Fruit fly (Drosophila melanogaster) whole organism, embryonic: ENCODE measurements around the gene Ror.

Experiments used
- Abd-B ChIP-seq: fragments of 200-800 bp; sonication (Bioruptor generic); optimal IDR thresholded peaks from 2 replicates; lab custom pipeline; 2018; ENCODE audit warnings: missing biosample characterization, mild to moderate bottlenecking, missing genetic modification characterization, moderate library complexity
- Asciz ChIP-seq: fragments of 200-800 bp; sonication (Bioruptor generic); optimal IDR thresholded peaks from 2 replicates; lab custom pipeline; 2017; ENCODE audit warnings: missing biosample characterization, mild to moderate bottlenecking, missing genetic modification characterization, missing genetic modification reagents
- CG10209 ChIP-seq: fragments of 200-800 bp; sonication (Bioruptor generic); optimal IDR thresholded peaks from 3 replicates; lab custom pipeline; 2017; ENCODE audit warnings: missing biosample characterization, mild to moderate bottlenecking, missing genetic modification characterization, missing genetic modification reagents
- CG10366 ChIP-seq: fragments of 200-800 bp; sonication (Bioruptor generic); IDR thresholded peaks from 2 replicates; pipeline ENCODE4 v1.3.6; 2022; ENCODE audit warnings: missing biosample characterization, missing genetic modification characterization
- CG10654 ChIP-seq: fragments of 200-800 bp; sonication (Bioruptor generic); optimal IDR thresholded peaks from 2 replicates; lab custom pipeline; 2016; ENCODE audit warnings: missing biosample characterization, missing genetic modification characterization
- CG10979 ChIP-seq: fragments of 200-800 bp; sonication (Bioruptor generic); optimal IDR thresholded peaks from 2 replicates; lab custom pipeline; 2018; ENCODE audit warnings: missing biosample characterization, mild to moderate bottlenecking, missing genetic modification characterization, moderate library complexity
- CG11085 ChIP-seq: fragments of 200-800 bp; sonication (Bioruptor generic); IDR thresholded peaks from 2 replicates; pipeline ENCODE4 v1.3.6; 2022; ENCODE audit warnings: missing biosample characterization, missing genetic modification characterization
- CG15269 ChIP-seq: fragments of 200-800 bp; sonication (Bioruptor generic); optimal IDR thresholded peaks from 2 replicates; lab custom pipeline; 2018; ENCODE audit warnings: missing biosample characterization, mild to moderate bottlenecking, missing genetic modification characterization, moderate library complexity
- CG15514 ChIP-seq: fragments of 200-800 bp; sonication (Bioruptor generic); optimal IDR thresholded peaks from 3 replicates; lab custom pipeline; 2017; ENCODE audit warnings: missing biosample characterization, missing genetic modification characterization, mild to moderate bottlenecking, moderate library complexity, missing genetic modification reagents
- CG2129 ChIP-seq: fragments of 200-800 bp; sonication (Bioruptor generic); IDR thresholded peaks from 2 replicates; pipeline ENCODE4 v1.3.6; 2022; ENCODE audit warnings: missing biosample characterization, missing genetic modification characterization; ENCODE audit not compliant: partially characterized antibody
- CG2875 ChIP-seq: fragments of 200-800 bp; sonication (Bioruptor generic); optimal IDR thresholded peaks from 2 replicates; lab custom pipeline; 2017; ENCODE audit warnings: missing biosample characterization, mild to moderate bottlenecking, missing genetic modification characterization, missing genetic modification reagents
- CG31441 ChIP-seq: fragments of 200-800 bp; sonication (Bioruptor generic); IDR thresholded peaks from 2 replicates; pipeline ENCODE4 v1.3.6; 2022; ENCODE audit warnings: missing biosample characterization, missing genetic modification characterization
- CG34422 ChIP-seq: fragments of 200-800 bp; sonication (Bioruptor generic); IDR thresholded peaks from 3 replicates; pipeline ENCODE4 v1.3.6; 2022; ENCODE audit warnings: missing biosample characterization, missing genetic modification characterization
- CG4820 ChIP-seq: fragments of 200-800 bp; sonication (Bioruptor generic); optimal IDR thresholded peaks from 3 replicates; lab custom pipeline; 2016; ENCODE audit warnings: missing biosample characterization, missing genetic modification characterization
- CG6272 ChIP-seq: fragments of 200-800 bp; sonication (Bioruptor generic); IDR thresholded peaks from 2 replicates; pipeline ENCODE4 v1.3.6; 2022; ENCODE audit warnings: missing biosample characterization, missing genetic modification characterization
- CG7372 ChIP-seq: fragments of 200-800 bp; sonication (Bioruptor generic); IDR thresholded peaks from 2 replicates; pipeline ENCODE4 v1.3.6; 2022; ENCODE audit warnings: missing biosample characterization, missing genetic modification characterization
- CG9215 ChIP-seq: fragments of 200-800 bp; sonication (Bioruptor generic); IDR thresholded peaks from 2 replicates; pipeline ENCODE4 v1.3.6; 2022; ENCODE audit warnings: missing biosample characterization, missing genetic modification characterization
- Camta ChIP-seq: fragments of 200-800 bp; sonication (Bioruptor generic); optimal IDR thresholded peaks from 2 replicates; lab custom pipeline; 2016; ENCODE audit warnings: missing biosample characterization, missing genetic modification characterization
- Doc3 ChIP-seq: fragments of 200-800 bp; sonication (Bioruptor generic); IDR thresholded peaks from 3 replicates; pipeline ENCODE4 v1.3.6; 2022; ENCODE audit warnings: missing biosample characterization, missing genetic modification characterization; ENCODE audit not compliant: partially characterized antibody
- Fer1 ChIP-seq: fragments of 200-800 bp; sonication (Bioruptor generic); optimal IDR thresholded peaks from 2 replicates; lab custom pipeline; 2017; ENCODE audit warnings: missing biosample characterization, mild to moderate bottlenecking, missing genetic modification characterization
- HLH54F ChIP-seq: fragments of 200-800 bp; sonication (Bioruptor generic); optimal IDR thresholded peaks from 3 replicates; lab custom pipeline; 2016; ENCODE audit warnings: missing biosample characterization, missing genetic modification characterization
- Hand ChIP-seq: fragments of 200-800 bp; sonication (Bioruptor generic); optimal IDR thresholded peaks from 2 replicates; lab custom pipeline; 2017; ENCODE audit warnings: mild to moderate bottlenecking, missing biosample characterization, missing genetic modification reagents, missing genetic modification characterization
- Hr39 ChIP-seq: fragments of >200 bp; optimal IDR thresholded peaks from 2 replicates; lab custom pipeline; 2017
- Mes4 ChIP-seq: fragments of 200-800 bp; sonication (Bioruptor generic); optimal IDR thresholded peaks from 2 replicates; lab custom pipeline; 2016; ENCODE audit warnings: missing biosample characterization, missing genetic modification characterization
- Myb ChIP-seq: fragments of 200-800 bp; sonication (Bioruptor generic); optimal IDR thresholded peaks from 2 replicates; lab custom pipeline; 2016; ENCODE audit warnings: missing biosample characterization, missing genetic modification characterization
- Nf-YB ChIP-seq: fragments of 200-800 bp; sonication (Bioruptor generic); optimal IDR thresholded peaks from 3 replicates; lab custom pipeline; 2019; ENCODE audit warnings: missing biosample characterization, mild to moderate bottlenecking, missing genetic modification characterization, moderate library complexity
- Pdp1 ChIP-seq, 2 experiments: fragments of 200-800 bp; sonication (Bioruptor generic); optimal IDR thresholded peaks; 3 replicates each; lab custom pipeline; 2016; ENCODE audit warnings: missing biosample characterization in 2 of 2, missing genetic modification characterization in 2 of 2, mild to moderate bottlenecking in 1 of 2, moderate library complexity in 1 of 2
- Poxn ChIP-seq: fragments of 200-800 bp; sonication (Bioruptor generic); IDR thresholded peaks from 2 replicates; pipeline ENCODE4 v1.3.6; 2022; ENCODE audit warnings: missing biosample characterization, missing genetic modification characterization
- Six4 ChIP-seq: fragments of 200-800 bp; sonication (Bioruptor generic); optimal IDR thresholded peaks from 2 replicates; lab custom pipeline; 2016; ENCODE audit warnings: missing biosample characterization, missing genetic modification characterization
- Sox100B ChIP-seq: fragments of 200-800 bp; sonication (Bioruptor generic); optimal IDR thresholded peaks from 3 replicates; lab custom pipeline; 2018; ENCODE audit warnings: missing biosample characterization, mild to moderate bottlenecking, missing genetic modification characterization
- Xrp1 ChIP-seq: fragments of 200-800 bp; sonication (Bioruptor generic); IDR thresholded peaks from 2 replicates; pipeline ENCODE4 v1.3.6; 2022; ENCODE audit warnings: missing biosample characterization, missing genetic modification characterization
- al ChIP-seq: fragments of 200-800 bp; sonication (Bioruptor generic); IDR thresholded peaks from 2 replicates; pipeline ENCODE4 v1.3.6; 2022; ENCODE audit warnings: missing biosample characterization, missing genetic modification characterization
- bbx ChIP-seq: fragments of 200-800 bp; sonication (Bioruptor generic); IDR thresholded peaks from 2 replicates; pipeline ENCODE4 v1.3.6; 2022; ENCODE audit warnings: missing biosample characterization, missing genetic modification characterization; ENCODE audit not compliant: partially characterized antibody
- cad ChIP-seq: fragments of >200 bp; optimal IDR thresholded peaks from 2 replicates; lab custom pipeline; 2017; ENCODE audit warnings: missing biosample characterization, missing genetic modification characterization
- cas ChIP-seq: fragments of 200-800 bp; sonication (Bioruptor generic); IDR thresholded peaks from 2 replicates; pipeline ENCODE4 v1.3.6; 2022; ENCODE audit warnings: missing biosample characterization, missing genetic modification characterization
- crc ChIP-seq: fragments of 200-800 bp; sonication (Bioruptor generic); optimal IDR thresholded peaks from 2 replicates; lab custom pipeline; 2016; ENCODE audit warnings: missing biosample characterization, missing genetic modification characterization
- da ChIP-seq: fragments of 200-800 bp; sonication (Bioruptor generic); optimal IDR thresholded peaks from 2 replicates; lab custom pipeline; 2016; ENCODE audit warnings: missing biosample characterization, missing genetic modification characterization
- fd64A ChIP-seq: fragments of 200-800 bp; sonication (Bioruptor generic); optimal IDR thresholded peaks from 3 replicates; lab custom pipeline; 2018; ENCODE audit warnings: missing biosample characterization, mild to moderate bottlenecking, missing genetic modification characterization
- jigr1 ChIP-seq: fragments of 200-800 bp; sonication (Bioruptor generic); IDR thresholded peaks from 3 replicates; pipeline ENCODE4 v1.3.6; 2022; ENCODE audit warnings: missing biosample characterization, missing genetic modification characterization
- lmd ChIP-seq: fragments of 200-800 bp; sonication (Bioruptor generic); IDR thresholded peaks from 2 replicates; pipeline ENCODE4 v1.3.6; 2022; ENCODE audit warnings: missing biosample characterization, missing genetic modification characterization
- pnt ChIP-seq: fragments of 200-800 bp; sonication (Bioruptor generic); optimal IDR thresholded peaks from 3 replicates; lab custom pipeline; 2016; ENCODE audit warnings: missing biosample characterization, missing genetic modification characterization
- repo ChIP-seq: fragments of 200-800 bp; sonication (Bioruptor generic); optimal IDR thresholded peaks from 2 replicates; lab custom pipeline; 2016; ENCODE audit warnings: missing biosample characterization, missing genetic modification characterization
- sisA ChIP-seq: fragments of 200-800 bp; sonication (Bioruptor generic); IDR thresholded peaks from 2 replicates; pipeline ENCODE4 v1.3.6; 2022; ENCODE audit warnings: missing biosample characterization, missing genetic modification characterization
- sna ChIP-seq: fragments of 200-800 bp; sonication (Bioruptor generic); IDR thresholded peaks from 2 replicates; pipeline ENCODE4 v1.3.6; 2022; ENCODE audit warnings: missing biosample characterization, missing genetic modification characterization; ENCODE audit not compliant: partially characterized antibody
- sr ChIP-seq: fragments of 200-800 bp; sonication (Bioruptor generic); IDR thresholded peaks from 3 replicates; pipeline ENCODE4 v1.3.6; 2022; ENCODE audit warnings: missing biosample characterization, missing genetic modification characterization
- ssp ChIP-seq: fragments of 200-800 bp; sonication (Bioruptor generic); IDR thresholded peaks from 2 replicates; pipeline ENCODE4 v1.3.6; 2022; ENCODE audit warnings: missing biosample characterization, missing genetic modification characterization
- tio ChIP-seq: fragments of 200-800 bp; sonication (Bioruptor generic); optimal IDR thresholded peaks from 2 replicates; lab custom pipeline; 2017; ENCODE audit warnings: missing biosample characterization, missing genetic modification characterization, inconsistent platforms
- tll ChIP-seq, 2 experiments: fragments of 200-800 bp in 1 of 2; fragments of >200 bp in 1 of 2; sonication (Bioruptor generic) in 1 of 2; optimal IDR thresholded peaks; 2 replicates each; lab custom pipeline; 2017 to 2019; ENCODE audit warnings: missing biosample characterization in 2 of 2, missing genetic modification characterization in 2 of 2, mild to moderate bottlenecking in 1 of 2, moderate library complexity in 1 of 2
- vfl ChIP-seq: fragments of 200-800 bp; sonication (Bioruptor generic); optimal IDR thresholded peaks from 2 replicates; lab custom pipeline; 2016; ENCODE audit warnings: missing biosample characterization, missing genetic modification characterization
- vvl ChIP-seq: fragments of 200-800 bp; sonication (Bioruptor generic); IDR thresholded peaks from 2 replicates; pipeline ENCODE4 v1.3.6; 2022; ENCODE audit warnings: missing biosample characterization, missing genetic modification characterization

Gene Ror

DNA sequence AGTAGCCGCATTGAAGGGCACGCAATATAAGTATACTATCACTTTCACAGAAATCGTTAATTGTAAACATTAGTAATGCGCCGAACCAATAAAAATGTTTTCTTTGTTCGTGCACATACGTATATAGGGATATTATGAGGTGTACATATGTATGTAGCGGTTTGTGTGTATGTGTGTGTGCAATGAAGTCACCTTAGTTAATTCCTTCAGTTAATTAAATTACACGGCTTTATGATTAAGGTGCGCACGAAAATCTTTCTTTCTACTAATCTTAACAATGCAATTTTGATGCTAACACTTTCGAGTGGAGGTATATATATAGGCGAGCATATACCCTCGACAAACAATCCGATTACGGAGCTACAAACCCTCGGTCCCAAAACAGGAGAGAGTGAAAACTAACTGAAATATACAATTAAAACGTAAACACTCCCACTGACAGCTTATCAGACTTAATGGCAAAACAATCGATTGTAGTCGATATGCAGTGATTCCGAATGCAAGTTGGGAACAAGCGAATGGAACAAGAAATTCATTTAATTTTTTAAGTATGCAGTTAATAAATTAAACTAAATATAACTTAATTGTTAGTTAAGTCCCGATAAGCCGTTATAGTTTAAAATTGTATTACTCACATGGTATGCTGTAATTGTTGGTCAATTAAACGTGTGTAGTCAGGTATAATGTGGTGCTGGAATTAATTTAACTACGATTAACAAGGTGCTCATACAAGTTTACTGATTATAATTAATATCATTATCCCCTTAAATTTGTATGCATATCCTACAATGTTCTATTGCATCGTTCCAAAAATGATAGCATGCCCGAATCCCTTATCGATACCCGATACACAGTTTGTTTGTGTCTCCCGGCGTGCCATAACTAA lies 30.9 kb upstream of the Ror start, which contains the start of the genes Npc1a and Prosalpha6 (continued):
- TF ChIP-seq jigr1 (no peak), Poxn (GFP tag; lab: Robert Waterston, UW) (no peak), sna (GFP tag; lab: Robert Waterston, UW) (0 out of 2 replicates have a peak, but pooled peaks have one; percentile 43), CG31441 (GFP tag; lab: Robert Waterston, UW) (no peak), ssp (GFP tag; lab: Robert Waterston, UW) (peak; percentile 68), Xrp1 (GFP tag; lab: Robert Waterston, UW) (no peak), repo (no peak), tio (GFP tag; lab: Kevin White, UChicago) (no peak), vvl (no peak), Nf-YB (GFP tag; lab: Kevin White, UChicago) (no peak), Mes4 (GFP tag; lab: Kevin White, UChicago) (no peak), Hand (GFP tag; lab: Kevin White, UChicago) (no peak), CG7372 (GFP tag; lab: Robert Waterston, UW) (no peak), CG34422 (peak; percentile 34; the same call in 1 of the 3 replicates), pnt (GFP tag; lab: Kevin White, UChicago) (no peak), CG15514 (GFP tag; lab: Kevin White, UChicago) (peak; percentile 16), CG9215 (GFP tag; lab: Robert Waterston, UW) (no peak), HLH54F (GFP tag; lab: Kevin White, UChicago) (peak; percentile 5), CG2875 (GFP tag; lab: Kevin White, UChicago) (no peak), Hr39 (lab: Kevin White, UChicago) (no peak), Abd-B (no peak), Fer1 (GFP tag; lab: Kevin White, UChicago) (peak; percentile 5), tll (GFP tag; optimal IDR thresholded peaks at IDR 0.05; lab: Kevin White, UChicago) (peak in 1 of 2 experiments; percentile 66), CG10209 (GFP tag; lab: Kevin White, UChicago) (no peak), CG4820 (peak; percentile 34), CG6272 (no peak), CG10979 (no peak), CG10654 (GFP tag; lab: Kevin White, UChicago) (no peak), fd64A (GFP tag; lab: Kevin White, UChicago) (no peak), CG2129 (GFP tag; lab: Robert Waterston, UW) (no peak), da (no peak), Doc3 (GFP tag; lab: Robert Waterston, UW) (0 out of 3 replicates have a peak, but pooled peaks have one; percentile 28), vfl (GFP tag; lab: Kevin White, UChicago) (no peak), CG11085 (GFP tag; lab: Robert Waterston, UW) (no peak), lmd (no peak), sisA (GFP tag; lab: Robert Waterston, UW) (no peak), Asciz (GFP tag; lab: Kevin White, UChicago) (no peak), Myb (GFP tag; lab: Kevin White, UChicago) (peak; percentile 11), Sox100B (GFP tag; lab: Kevin White, UChicago) (no peak), Camta (no peak), cad (no peak), al (no peak), Six4 (GFP tag; lab: Kevin White, UChicago) (no peak), CG10366 (GFP tag; lab: Robert Waterston, UW) (no peak), crc (no peak), CG15269 (tag; lab: Kevin White, UChicago) (no peak), bbx (GFP tag; lab: Robert Waterston, UW) (peak; percentile 50; the same call in 1 of the 2 replicates), sr (GFP tag; lab: Robert Waterston, UW) (no peak), cas (no peak), Pdp1 (GFP tag; optimal IDR thresholded peaks at IDR 0.05; lab: Kevin White, UChicago) (peak; percentile 9 to 40)
